Fruit fly (Drosophila melanogaster) whole organism, embryonic: ENCODE results near the gene Ir94h.

Experiments
- CG12391 ChIP-seq: fragments of 200-800 bp; sonication (Bioruptor generic); optimal IDR thresholded peaks from 3 replicates; lab custom pipeline; 2018; ENCODE audit warnings: missing biosample characterization, mild to moderate bottlenecking, missing genetic modification characterization, moderate library complexity
- CG34376 ChIP-seq: fragments of 200-800 bp; sonication (Bioruptor generic); optimal IDR thresholded peaks from 2 replicates; lab custom pipeline; 2018; ENCODE audit warnings: missing biosample characterization, mild to moderate bottlenecking, missing genetic modification characterization
- CG7745 ChIP-seq: fragments of 200-800 bp; sonication (Bioruptor generic); optimal IDR thresholded peaks from 2 replicates; lab custom pipeline; 2018; ENCODE audit warnings: missing biosample characterization, mild to moderate bottlenecking, missing genetic modification characterization, moderate library complexity
- CG8089 ChIP-seq: fragments of 200-800 bp; sonication (Bioruptor generic); optimal IDR thresholded peaks from 3 replicates; lab custom pipeline; 2016; ENCODE audit warnings: missing biosample characterization, missing genetic modification characterization
- CG8478 ChIP-seq: fragments of >200 bp; optimal IDR thresholded peaks from 2 replicates; lab custom pipeline; 2018
- Fer3 ChIP-seq: fragments of 200-800 bp; sonication (Bioruptor generic); optimal IDR thresholded peaks from 2 replicates; lab custom pipeline; 2018; ENCODE audit warnings: missing biosample characterization, mild to moderate bottlenecking, missing genetic modification characterization, moderate library complexity
- jing ChIP-seq: fragments of 200-800 bp; sonication (Bioruptor generic); optimal IDR thresholded peaks from 2 replicates; lab custom pipeline; 2018; ENCODE audit warnings: missing biosample characterization, mild to moderate bottlenecking, missing genetic modification characterization
- mirr ChIP-seq: fragments of 200-800 bp; sonication (Bioruptor generic); optimal IDR thresholded peaks from 3 replicates; lab custom pipeline; 2018; ENCODE audit warnings: missing biosample characterization, mild to moderate bottlenecking, missing genetic modification characterization
- pan ChIP-seq, 4 experiments: fragments of >200 bp in 3 of 4; fragments of 200-800 bp in 1 of 4; sonication (Bioruptor generic) in 1 of 4; optimal IDR thresholded peaks in 3 of 4; IDR thresholded peaks in 1 of 4; 2 replicates each; pipeline versions ENCODE4 v1.3.6 to Lab custom; 2017 to 2022; ENCODE audit warnings: missing biosample characterization in 2 of 4, missing genetic modification characterization in 2 of 4, mixed read lengths in 1 of 4
- ro ChIP-seq: fragments of 200-800 bp; sonication (Bioruptor generic); IDR thresholded peaks from 2 replicates; pipeline ENCODE4 v1.3.6; 2022; ENCODE audit warnings: missing biosample characterization, missing genetic modification characterization

dm6 chr3R:23483563-23483962 is 3.7 kb upstream of the Ir94h start, which contains the start of gene Ir94g:
- TF ChIP-seq mirr = no peak
- no peak for TF ChIP-seq CG7745 (tag; lab: Kevin White, UChicago)
- no peak for TF ChIP-seq ro (GFP tag; lab: Robert Waterston, UW)
- TF ChIP-seq CG8089 (GFP tag; lab: Kevin White, UChicago) = no peak
- TF ChIP-seq CG34376 = no peak
- no peak for TF ChIP-seq Fer3 (tag; lab: Kevin White, UChicago)
- TF ChIP-seq pan (optimal IDR thresholded peaks at IDR 0.05; lab: Kevin White, UChicago) = no peak
- TF ChIP-seq pan (GFP tag; optimal IDR thresholded peaks at IDR 0.05 in 1 of 2, IDR thresholded peaks at IDR 0.05 in 1 of 2) = no peak
- TF ChIP-seq CG8478 (lab: Kevin White, UChicago) = no peak
- TF ChIP-seq jing = no peak
- no peak for TF ChIP-seq CG12391
